Fruit fly (Drosophila melanogaster) whole organism, embryonic: ENCODE measurements around the gene cu.
A peak's percentile ranks its signal among the peaks of the same experiment; 100 is the strongest.

Source experiments
- ATbp ChIP-seq: fragments of 200-800 bp; sonication (Bioruptor generic); optimal IDR thresholded peaks from 2 replicates; lab custom pipeline; 2017; ENCODE audit warnings: missing biosample characterization, mild to moderate bottlenecking, missing genetic modification characterization, missing genetic modification reagents
- Abd-B ChIP-seq: fragments of 200-800 bp; sonication (Bioruptor generic); optimal IDR thresholded peaks from 2 replicates; lab custom pipeline; 2018; ENCODE audit warnings: missing biosample characterization, mild to moderate bottlenecking, missing genetic modification characterization, moderate library complexity
- Atf3 ChIP-seq: fragments of 200-800 bp; sonication (Bioruptor generic); optimal IDR thresholded peaks from 3 replicates; lab custom pipeline; 2016; ENCODE audit warnings: missing biosample characterization, missing genetic modification characterization
- B-H2 ChIP-seq: fragments of 200-800 bp; sonication (Bioruptor generic); optimal IDR thresholded peaks from 2 replicates; lab custom pipeline; 2018; ENCODE audit warnings: missing biosample characterization, mild to moderate bottlenecking, missing genetic modification characterization
- BEAF-32 ChIP-seq: fragments of 200-800 bp; sonication (Bioruptor generic); optimal IDR thresholded peaks from 3 replicates; lab custom pipeline; 2017; ENCODE audit warnings: missing biosample characterization, missing genetic modification characterization, mild to moderate bottlenecking, moderate library complexity, missing genetic modification reagents
- CG1233 ChIP-seq: fragments of 200-800 bp; sonication (Bioruptor generic); optimal IDR thresholded peaks from 4 replicates; lab custom pipeline; 2018; ENCODE audit warnings: missing biosample characterization, mild to moderate bottlenecking, missing genetic modification characterization
- CG13424 ChIP-seq: fragments of 200-800 bp; sonication (Bioruptor generic); optimal IDR thresholded peaks from 2 replicates; lab custom pipeline; 2019; ENCODE audit warnings: missing biosample characterization, mild to moderate bottlenecking, missing genetic modification characterization, moderate library complexity
- CG13894 ChIP-seq: fragments of 200-800 bp; sonication (Bioruptor generic); optimal IDR thresholded peaks from 3 replicates; lab custom pipeline; 2018; ENCODE audit warnings: missing biosample characterization, mild to moderate bottlenecking, missing genetic modification characterization, moderate library complexity
- CG15269 ChIP-seq: fragments of 200-800 bp; sonication (Bioruptor generic); optimal IDR thresholded peaks from 2 replicates; lab custom pipeline; 2018; ENCODE audit warnings: missing biosample characterization, mild to moderate bottlenecking, missing genetic modification characterization, moderate library complexity
- CG1602 ChIP-seq: fragments of 200-800 bp; sonication (Bioruptor generic); optimal IDR thresholded peaks from 3 replicates; lab custom pipeline; 2016; ENCODE audit warnings: missing biosample characterization, missing genetic modification characterization
- CG17361 ChIP-seq: fragments of 200-800 bp; sonication (Bioruptor generic); IDR thresholded peaks from 3 replicates; pipeline ENCODE4 v1.3.6; 2022; ENCODE audit warnings: missing biosample characterization, missing genetic modification characterization
- CG17568 ChIP-seq: fragments of 200-800 bp; sonication (Bioruptor generic); optimal IDR thresholded peaks from 2 replicates; lab custom pipeline; 2018; ENCODE audit warnings: missing biosample characterization, mild to moderate bottlenecking, missing genetic modification characterization, moderate library complexity
- CG18011 ChIP-seq: fragments of 200-800 bp; sonication (Bioruptor generic); optimal IDR thresholded peaks from 2 replicates; lab custom pipeline; 2017; ENCODE audit warnings: missing biosample characterization, missing genetic modification characterization, mild to moderate bottlenecking, moderate library complexity, missing genotype
- CG18476 ChIP-seq: fragments of 200-800 bp; sonication (Bioruptor generic); optimal IDR thresholded peaks from 2 replicates; lab custom pipeline; 2016; ENCODE audit warnings: missing biosample characterization, mild to moderate bottlenecking, missing genetic modification characterization
- CG18619 ChIP-seq: fragments of 200-800 bp; sonication (Bioruptor generic); optimal IDR thresholded peaks from 3 replicates; lab custom pipeline; 2017; ENCODE audit warnings: missing biosample characterization, mild to moderate bottlenecking, missing genetic modification characterization
- CG2712 ChIP-seq: fragments of 200-800 bp; optimal IDR thresholded peaks from 3 replicates; lab custom pipeline; 2019; ENCODE audit warnings: missing biosample characterization, mild to moderate bottlenecking, missing genetic modification characterization, moderate library complexity
- CG30431 ChIP-seq: fragments of 200-800 bp; sonication (Bioruptor generic); optimal IDR thresholded peaks from 2 replicates; lab custom pipeline; 2017; ENCODE audit warnings: missing biosample characterization, missing genetic modification characterization
- CG4820 ChIP-seq: fragments of 200-800 bp; sonication (Bioruptor generic); optimal IDR thresholded peaks from 3 replicates; lab custom pipeline; 2016; ENCODE audit warnings: missing biosample characterization, missing genetic modification characterization
- CG9727 ChIP-seq: fragments of 200-800 bp; sonication (Bioruptor generic); optimal IDR thresholded peaks from 3 replicates; lab custom pipeline; 2017; ENCODE audit warnings: missing biosample characterization, mild to moderate bottlenecking, missing genetic modification characterization
- Dbx ChIP-seq: fragments of 200-800 bp; sonication (Bioruptor generic); IDR thresholded peaks from 3 replicates; pipeline ENCODE4 v1.3.6; 2022; ENCODE audit warnings: missing biosample characterization, missing genetic modification characterization
- E2f1 ChIP-seq: fragments of 200-800 bp; sonication (Bioruptor generic); IDR thresholded peaks from 2 replicates; pipeline ENCODE4 v1.3.6; 2022; ENCODE audit warnings: missing biosample characterization, missing genetic modification characterization
- Fer2 ChIP-seq: fragments of 200-800 bp; sonication (Bioruptor generic); optimal IDR thresholded peaks from 2 replicates; lab custom pipeline; 2018; ENCODE audit warnings: missing biosample characterization, mild to moderate bottlenecking, missing genetic modification characterization, moderate library complexity
- HLH4C ChIP-seq: fragments of 200-800 bp; sonication (Bioruptor generic); IDR thresholded peaks from 3 replicates; pipeline ENCODE4 v1.3.6; 2022; ENCODE audit warnings: missing biosample characterization, missing genetic modification characterization; ENCODE audit not compliant: partially characterized antibody
- Hand ChIP-seq: fragments of 200-800 bp; sonication (Bioruptor generic); optimal IDR thresholded peaks from 2 replicates; lab custom pipeline; 2017; ENCODE audit warnings: mild to moderate bottlenecking, missing biosample characterization, missing genetic modification reagents, missing genetic modification characterization
- Hr3 ChIP-seq: fragments of 200-800 bp; sonication (Bioruptor generic); optimal IDR thresholded peaks from 3 replicates; lab custom pipeline; 2016; ENCODE audit warnings: missing biosample characterization, missing genetic modification characterization
- Hsf ChIP-seq: fragments of 200-800 bp; sonication (Bioruptor generic); optimal IDR thresholded peaks from 3 replicates; lab custom pipeline; 2016; ENCODE audit warnings: missing biosample characterization, missing genetic modification characterization
- Mes4 ChIP-seq: fragments of 200-800 bp; sonication (Bioruptor generic); optimal IDR thresholded peaks from 2 replicates; lab custom pipeline; 2016; ENCODE audit warnings: missing biosample characterization, missing genetic modification characterization
- NC2β ChIP-seq: fragments of 200-800 bp; sonication (Bioruptor generic); optimal IDR thresholded peaks from 2 replicates; lab custom pipeline; 2016; ENCODE audit warnings: missing biosample characterization, missing genetic modification characterization
- Sin3A ChIP-seq: fragments of >200 bp; optimal IDR thresholded peaks from 2 replicates; lab custom pipeline; 2018
- Sox102F ChIP-seq: fragments of 200-800 bp; sonication (Bioruptor generic); optimal IDR thresholded peaks from 2 replicates; lab custom pipeline; 2018; ENCODE audit warnings: missing biosample characterization, mild to moderate bottlenecking, missing genetic modification characterization, moderate library complexity
- Sry-δ ChIP-seq: fragments of 200-800 bp; sonication (Bioruptor generic); optimal IDR thresholded peaks from 2 replicates; lab custom pipeline; 2016; ENCODE audit warnings: missing biosample characterization, missing genetic modification characterization
- Xrp1 ChIP-seq: fragments of 200-800 bp; sonication (Bioruptor generic); IDR thresholded peaks from 2 replicates; pipeline ENCODE4 v1.3.6; 2022; ENCODE audit warnings: missing biosample characterization, missing genetic modification characterization
- amos ChIP-seq: fragments of 200-800 bp; sonication (Bioruptor generic); IDR thresholded peaks from 2 replicates; pipeline ENCODE4 v1.3.6; 2022; ENCODE audit warnings: missing biosample characterization, missing genetic modification characterization; ENCODE audit not compliant: partially characterized antibody
- ara ChIP-seq: fragments of 200-800 bp; sonication (Bioruptor generic); IDR thresholded peaks from 2 replicates; pipeline ENCODE4 v1.3.6; 2022; ENCODE audit warnings: missing biosample characterization, missing genetic modification characterization
- az2 ChIP-seq: fragments of 200-800 bp; sonication (Bioruptor generic); optimal IDR thresholded peaks from 3 replicates; lab custom pipeline; 2016; ENCODE audit warnings: missing biosample characterization, missing genetic modification characterization
- chinmo ChIP-seq: fragments of 200-800 bp; sonication (Bioruptor generic); IDR thresholded peaks from 4 replicates; pipeline ENCODE4 v1.3.6; 2022; ENCODE audit warnings: missing biosample characterization, missing genetic modification characterization; ENCODE audit not compliant: partially characterized antibody
- dmrt11E ChIP-seq: fragments of 200-800 bp; sonication (Bioruptor generic); optimal IDR thresholded peaks from 3 replicates; lab custom pipeline; 2018; ENCODE audit warnings: missing biosample characterization, mild to moderate bottlenecking, missing genetic modification characterization, moderate library complexity
- fd96Cb ChIP-seq: fragments of 200-800 bp; sonication (Bioruptor generic); optimal IDR thresholded peaks from 2 replicates; lab custom pipeline; 2018; ENCODE audit warnings: missing biosample characterization, mild to moderate bottlenecking, missing genetic modification characterization, moderate library complexity
- gcm ChIP-seq: fragments of 200-800 bp; sonication (Bioruptor generic); optimal IDR thresholded peaks from 2 replicates; lab custom pipeline; 2019; ENCODE audit warnings: missing biosample characterization, mild to moderate bottlenecking, missing genetic modification characterization, moderate library complexity
- gro ChIP-seq: fragments of 200-800 bp; sonication (Bioruptor generic); optimal IDR thresholded peaks from 2 replicates; lab custom pipeline; 2016; ENCODE audit warnings: missing biosample characterization, missing genetic modification characterization
- maf-S ChIP-seq: fragments of 200-800 bp; sonication (Bioruptor generic); optimal IDR thresholded peaks from 2 replicates; lab custom pipeline; 2016; ENCODE audit warnings: missing biosample characterization, missing genetic modification characterization
- nmo ChIP-seq: fragments of 200-800 bp; sonication (Bioruptor generic); optimal IDR thresholded peaks from 2 replicates; lab custom pipeline; 2018; ENCODE audit warnings: missing biosample characterization, mild to moderate bottlenecking, missing genetic modification characterization, moderate library complexity
- pnt ChIP-seq: fragments of 200-800 bp; sonication (Bioruptor generic); optimal IDR thresholded peaks from 3 replicates; lab custom pipeline; 2016; ENCODE audit warnings: missing biosample characterization, missing genetic modification characterization
- prd ChIP-seq, 3 experiments: fragments of >200 bp in 2 of 3; fragments of 200-800 bp in 1 of 3; sonication (Bioruptor generic) in 1 of 3; optimal IDR thresholded peaks in 2 of 3; IDR thresholded peaks in 1 of 3; 2 replicates in 2 of 3; 3 replicates in 1 of 3; pipeline versions ENCODE4 v1.3.6 to Lab custom; 2017 to 2022; ENCODE audit warnings: missing biosample characterization in 1 of 3, missing genetic modification characterization in 1 of 3
- schlank ChIP-seq: fragments of 200-800 bp; sonication (Bioruptor generic); optimal IDR thresholded peaks from 2 replicates; lab custom pipeline; 2018; ENCODE audit warnings: missing biosample characterization, mild to moderate bottlenecking, missing genetic modification characterization
- scrt ChIP-seq: fragments of 200-800 bp; sonication (Bioruptor generic); optimal IDR thresholded peaks from 2 replicates; lab custom pipeline; 2018; ENCODE audit warnings: missing biosample characterization, mild to moderate bottlenecking, missing genetic modification characterization, moderate library complexity
- unpg ChIP-seq: fragments of 200-800 bp; sonication (Bioruptor generic); optimal IDR thresholded peaks from 3 replicates; lab custom pipeline; 2018; ENCODE audit warnings: missing biosample characterization, mild to moderate bottlenecking, missing genetic modification characterization, moderate library complexity
- zen ChIP-seq: fragments of 200-800 bp; sonication (Bioruptor generic); optimal IDR thresholded peaks from 3 replicates; lab custom pipeline; 2018; ENCODE audit warnings: missing biosample characterization, mild to moderate bottlenecking, missing genetic modification characterization, moderate library complexity
- zf30C ChIP-seq: fragments of 200-800 bp; sonication (Bioruptor generic); optimal IDR thresholded peaks from 3 replicates; lab custom pipeline; 2018; ENCODE audit warnings: missing biosample characterization, mild to moderate bottlenecking, missing genetic modification characterization

cu gene

DNA sequence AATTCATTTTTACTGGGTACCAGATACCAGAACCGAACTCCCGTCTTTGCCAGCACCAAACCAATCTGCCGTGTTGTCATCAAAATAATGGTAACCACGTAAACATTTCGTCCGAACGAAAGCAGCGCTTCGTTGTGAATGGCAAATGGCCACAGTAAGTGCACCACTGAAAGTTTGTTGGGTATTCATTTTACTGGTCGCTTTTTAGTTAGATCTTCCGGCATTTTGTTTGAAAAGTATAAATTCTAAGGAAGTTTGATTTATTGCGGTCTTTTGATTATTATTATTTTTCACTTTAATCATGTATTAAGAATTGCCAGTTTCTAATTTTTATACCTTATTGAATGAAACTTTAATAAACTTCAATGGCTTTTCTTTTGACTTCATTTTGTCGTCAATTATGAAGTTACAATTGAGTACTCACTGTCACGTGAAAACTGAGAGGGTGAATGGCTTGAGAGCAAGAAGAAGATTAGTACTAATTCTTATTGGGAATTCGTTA is 17.1 kb downstream of the cu start, which contains the start of gene ZnT86D (continued):
- TF ChIP-seq ATbp (GFP tag; lab: Kevin White, UChicago) = peak; percentile 21
- TF ChIP-seq CG15269 = peak; percentile 72
- peak; percentile 40 for TF ChIP-seq zen
- peak; percentile 20 for TF ChIP-seq scrt (GFP tag; lab: Kevin White, UChicago)
- peak; percentile 64 for TF ChIP-seq Fer2 (tag; lab: Kevin White, UChicago)
- peak; percentile 67 for TF ChIP-seq nmo
- TF ChIP-seq HLH4C = no peak
- TF ChIP-seq BEAF-32 (GFP tag; lab: Kevin White, UChicago) = peak; percentile 44
- no peak for TF ChIP-seq chinmo
- no peak for TF ChIP-seq gro (GFP tag; lab: Kevin White, UChicago)
- peak; percentile 58 for TF ChIP-seq CG17568 (GFP tag; lab: Kevin White, UChicago)
- TF ChIP-seq Xrp1 (GFP tag; lab: Robert Waterston, UW) = peak; percentile 30; the same call in 1 of the 2 replicates
- peak; percentile 28 for TF ChIP-seq Sin3A
- peak; percentile 30; the same call in 1 of the 2 replicates for TF ChIP-seq E2f1 (GFP tag; lab: Robert Waterston, UW)
- peak; percentile 39 for TF ChIP-seq Atf3 (GFP tag; lab: Kevin White, UChicago)
- peak; percentile 79 for TF ChIP-seq CG13894 (tag; lab: Kevin White, UChicago)
- peak; percentile 26 for TF ChIP-seq gcm (GFP tag; lab: Kevin White, UChicago)
- no peak for TF ChIP-seq prd (optimal IDR thresholded peaks at IDR 0.05; lab: Kevin White, UChicago)
- peak; percentile 69 for TF ChIP-seq prd (GFP tag; IDR thresholded peaks at IDR 0.05; lab: Robert Waterston, UW)
- no peak for TF ChIP-seq az2 (GFP tag; lab: Kevin White, UChicago)
- TF ChIP-seq B-H2 (GFP tag; lab: Kevin White, UChicago) = peak; percentile 70
- peak; percentile 78 for TF ChIP-seq CG2712
- peak; percentile 58 for TF ChIP-seq unpg
- peak; percentile 22 for TF ChIP-seq pnt (GFP tag; lab: Kevin White, UChicago)
- peak; percentile 51 for TF ChIP-seq CG18476 (GFP tag; lab: Kevin White, UChicago)
- TF ChIP-seq CG18011 (GFP tag; lab: Kevin White, UChicago) = peak; percentile 8
- TF ChIP-seq zf30C (GFP tag; lab: Kevin White, UChicago) = no peak
- no peak; the same call in 1 of the 2 replicates for TF ChIP-seq amos (GFP tag; lab: Robert Waterston, UW)
- TF ChIP-seq CG18619 (GFP tag; lab: Kevin White, UChicago) = peak; percentile 62
- TF ChIP-seq NC2β (GFP tag; lab: Kevin White, UChicago) = peak; percentile 68
- TF ChIP-seq CG30431 (GFP tag; lab: Kevin White, UChicago) = no peak
- TF ChIP-seq dmrt11E (tag; lab: Kevin White, UChicago) = peak; percentile 12
- peak; percentile 77 for TF ChIP-seq CG4820 (GFP tag; lab: Kevin White, UChicago)
- TF ChIP-seq Mes4 (GFP tag; lab: Kevin White, UChicago) = peak; percentile 26
- peak; percentile 63 for TF ChIP-seq Hr3
- TF ChIP-seq Hand (GFP tag; lab: Kevin White, UChicago) = peak; percentile 15
- peak; percentile 55 for TF ChIP-seq CG9727 (GFP tag; lab: Kevin White, UChicago)
- peak; percentile 11 for TF ChIP-seq maf-S (GFP tag; lab: Kevin White, UChicago)
- peak; percentile 60 for TF ChIP-seq Hsf (GFP tag; lab: Kevin White, UChicago)
- TF ChIP-seq Sry-δ = peak; percentile 46
- peak; percentile 84 for TF ChIP-seq CG17361 (GFP tag; lab: Robert Waterston, UW)
- TF ChIP-seq CG1602 (GFP tag; lab: Kevin White, UChicago) = peak; percentile 80
- TF ChIP-seq CG1233 = peak; percentile 46
- peak; percentile 67 for TF ChIP-seq Abd-B (GFP tag; lab: Kevin White, UChicago)
- TF ChIP-seq Sox102F (GFP tag; lab: Kevin White, UChicago) = peak; percentile 58
- TF ChIP-seq fd96Cb = peak; percentile 37
- TF ChIP-seq schlank (tag; lab: Kevin White, UChicago) = peak; percentile 57
- 0 out of 2 replicates have a peak, but pooled peaks have one; percentile 8 for TF ChIP-seq ara (GFP tag; lab: Robert Waterston, UW)
- peak; percentile 79 for TF ChIP-seq CG13424
- TF ChIP-seq Dbx = peak; percentile 58; the same call in 2 of the 3 replicates
